Fruit fly (Drosophila melanogaster): ENCODE data around the gene CG33298.

- TF ChIP-seq dsf (GFP tag; optimal IDR thresholded peaks at IDR 0.05; ENCODE audit: borderline replicate concordance) (no peak), tai (GFP tag; optimal IDR thresholded peaks at IDR 0.05) (no peak), Hnf4 (GFP tag; optimal IDR thresholded peaks at IDR 0.05) (no peak), ey (GFP tag; optimal IDR thresholded peaks at IDR 0.05) (no peak), Dfd (GFP tag; optimal IDR thresholded peaks at IDR 0.05) (no peak), Hr78 (GFP tag; optimal IDR thresholded peaks at IDR 0.05) (no peak), CrebA (GFP tag; optimal IDR thresholded peaks at IDR 0.05; ENCODE audit: borderline replicate concordance) (no peak), Hr83 (GFP tag; optimal IDR thresholded peaks at IDR 0.05; ENCODE audit: poor library complexity, severe bottlenecking) (no peak), pan (optimal IDR thresholded peaks at IDR 0.05) (no peak), psq (GFP tag; optimal IDR thresholded peaks at IDR 0.05) (no peak), jim (GFP tag; optimal IDR thresholded peaks at IDR 0.05) (no peak), Sp1 (GFP tag; optimal IDR thresholded peaks at IDR 0.05) (no peak), OdsH (GFP tag; optimal IDR thresholded peaks at IDR 0.05) (no peak)
Observed at dm6 chr2L:9545511-9545910, 50.2 kb downstream of the CG33298 start, which contains the start of gene CG13114.
